Fruit fly (Drosophila melanogaster): ENCODE measurements around the gene IPIP.

The IPIP gene

DNA sequence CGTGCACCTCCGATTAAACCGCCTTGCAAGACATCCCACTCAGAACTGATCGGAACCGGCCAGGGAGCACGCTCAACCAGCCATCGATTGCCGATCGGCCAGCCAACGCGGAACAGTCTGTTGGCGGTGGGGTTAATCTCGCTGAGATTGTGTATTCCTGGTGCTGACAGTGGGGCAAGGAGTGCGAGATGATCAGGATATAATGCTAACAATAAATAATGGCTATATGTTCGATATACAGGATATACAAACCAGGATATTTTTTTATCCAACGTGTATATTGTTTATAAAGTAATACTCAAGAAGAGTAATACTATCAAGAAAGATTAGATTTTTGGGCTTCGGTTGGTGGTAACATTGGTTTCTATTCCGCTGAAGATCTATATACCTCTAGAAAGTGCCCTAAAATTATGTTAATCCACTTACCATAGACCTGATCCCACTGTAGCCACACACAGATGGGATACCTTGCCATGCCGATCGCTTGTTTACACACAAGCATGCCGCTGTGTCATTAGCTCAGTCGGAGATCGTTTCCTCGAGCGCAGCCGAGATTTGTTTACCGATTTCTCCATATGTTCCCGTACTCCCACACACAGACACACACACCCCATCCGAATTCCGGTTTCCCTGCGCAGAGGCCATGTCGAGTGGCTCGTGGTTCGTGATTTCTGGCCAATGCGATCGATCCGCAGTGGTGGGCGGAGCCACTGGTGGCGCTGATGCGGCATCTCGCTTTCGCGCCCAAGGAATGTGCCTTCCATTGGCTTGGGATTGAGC, 28.3 kb upstream of the IPIP start, which contains the start of gene H2.0 (continued):
- TF ChIP-seq CG1832 (GFP tag; optimal IDR thresholded peaks at IDR 0.05) (peak; percentile 50), CoRest (tag; optimal IDR thresholded peaks at IDR 0.05) (peak; percentile 38), CG2678 (tag; optimal IDR thresholded peaks at IDR 0.05) (peak; percentile 52), Kr (GFP tag; optimal IDR thresholded peaks at IDR 0.05) (peak; percentile 7), CG13775 (GFP tag; optimal IDR thresholded peaks at IDR 0.05) (peak; percentile 25), Atf3 (GFP tag; optimal IDR thresholded peaks at IDR 0.05) (no peak), gem (tag; optimal IDR thresholded peaks at IDR 0.05) (peak; percentile 68), CG8924 (tag; optimal IDR thresholded peaks at IDR 0.05) (peak; percentile 40), CG2712 (tag; optimal IDR thresholded peaks at IDR 0.05) (peak; percentile 66), CG13287 (GFP tag; IDR thresholded peaks at IDR 0.05; ENCODE audit: partially characterized antibody) (0 out of 2 replicates have a peak, but pooled peaks have one; percentile 8), CG1529 (GFP tag; optimal IDR thresholded peaks at IDR 0.05) (peak; percentile 38), CG8478 (optimal IDR thresholded peaks at IDR 0.05) (peak; percentile 62), pnt (GFP tag; optimal IDR thresholded peaks at IDR 0.05) (peak; percentile 6), CG10321 (GFP tag; IDR thresholded peaks at IDR 0.05) (peak; percentile 56; the same call in 1 of the 2 replicates), CG3163 (GFP tag; optimal IDR thresholded peaks at IDR 0.05) (no peak), CG13424 (tag; optimal IDR thresholded peaks at IDR 0.05) (peak; percentile 23), phol (tag; optimal IDR thresholded peaks at IDR 0.05) (peak; percentile 52), CG10274 (GFP tag; optimal IDR thresholded peaks at IDR 0.05) (no peak), NC2α (GFP tag; optimal IDR thresholded peaks at IDR 0.05) (no peak), Deaf1 (tag; optimal IDR thresholded peaks at IDR 0.05) (peak; percentile 79), sr (GFP tag; IDR thresholded peaks at IDR 0.05) (peak; percentile 68; the same call in 2 of the 3 replicates), CG11695 (GFP tag; IDR thresholded peaks at IDR 0.05) (0 out of 3 replicates have a peak, but pooled peaks have one; percentile 28), CG17829 (tag; optimal IDR thresholded peaks at IDR 0.05) (peak; percentile 52), cg (GFP tag; optimal IDR thresholded peaks at IDR 0.05) (peak; percentile 78), ATbp (GFP tag; optimal IDR thresholded peaks at IDR 0.05) (peak; percentile 21), CG7556 (GFP tag; optimal IDR thresholded peaks at IDR 0.05) (peak; percentile 34), Oli (tag; optimal IDR thresholded peaks at IDR 0.05) (peak; percentile 46), CG7839 (tag; optimal IDR thresholded peaks at IDR 0.05) (peak; percentile 45), D (optimal IDR thresholded peaks at IDR 0.05) (no peak), D (GFP tag; optimal IDR thresholded peaks at IDR 0.05) (peak; percentile 46), CG31441 (GFP tag; IDR thresholded peaks at IDR 0.05) (peak; percentile 44), tio (GFP tag; optimal IDR thresholded peaks at IDR 0.05) (peak; percentile 58), CG6854 (GFP tag; optimal IDR thresholded peaks at IDR 0.05) (no peak), CG30403 (GFP tag; optimal IDR thresholded peaks at IDR 0.05) (peak; percentile 42), CG16863 (GFP tag; optimal IDR thresholded peaks at IDR 0.05) (peak; percentile 13), CG1602 (GFP tag; optimal IDR thresholded peaks at IDR 0.05) (peak; percentile 41), abd-A (tag; optimal IDR thresholded peaks at IDR 0.05) (peak; percentile 52), PHDP (tag; optimal IDR thresholded peaks at IDR 0.05) (no peak), Drgx (GFP tag; IDR thresholded peaks at IDR 0.05) (peak; percentile 7; the same call in 1 of the 2 replicates), az2 (GFP tag; optimal IDR thresholded peaks at IDR 0.05) (peak; percentile 27), CG1233 (GFP tag; optimal IDR thresholded peaks at IDR 0.05) (peak; percentile 30), CG15601 (tag; optimal IDR thresholded peaks at IDR 0.05) (peak; percentile 36), Trl (optimal IDR thresholded peaks at IDR 0.05) (no peak), Trl (GFP tag; optimal IDR thresholded peaks at IDR 0.05) (peak; percentile 6), Scr (GFP tag; IDR thresholded peaks at IDR 0.05; ENCODE audit: partially characterized antibody) (no peak), org-1 (GFP tag; optimal IDR thresholded peaks at IDR 0.05) (peak; percentile 39), row (GFP tag; IDR thresholded peaks at IDR 0.05) (peak; percentile 67), fd102C (GFP tag; optimal IDR thresholded peaks at IDR 0.05) (peak; percentile 3), nerfin-1 (tag; optimal IDR thresholded peaks at IDR 0.05) (no peak)
